Worm (Caenorhabditis elegans) whole organism, mixed stage, embryonic: ENCODE measurements around the gene cyn-10.
A peak's percentile ranks its signal among the peaks of the same experiment; 100 is the strongest.

Experiments used
- ceh-39 ChIP-seq: fragments of 150-350 bp; optimal IDR thresholded peaks from 2 replicates; lab custom pipeline; 2014; ENCODE audit warnings: missing biosample characterization, missing genetic modification characterization
- ceh-83 ChIP-seq: fragments of 200-800 bp; sonication (Bioruptor generic); optimal IDR thresholded peaks from 2 replicates; lab custom pipeline; 2018; ENCODE audit warnings: mild to moderate bottlenecking, missing genetic modification characterization, missing compliant biosample characterization
- elt-1 ChIP-seq: sonication (generic microtip); optimal IDR thresholded peaks from 2 replicates; lab custom pipeline; 2017; ENCODE audit warnings: missing genetic modification characterization, mild to moderate bottlenecking, missing compliant biosample characterization, antibody characterized with exemption, moderate library complexity, borderline replicate concordance; ENCODE audit not compliant: insufficient read depth
- flh-1 ChIP-seq: fragments of 200-800 bp; sonication (Bioruptor generic); optimal IDR thresholded peaks from 2 replicates; lab custom pipeline; 2018; ENCODE audit warnings: mild to moderate bottlenecking, missing genetic modification characterization, moderate library complexity, missing compliant biosample characterization
- lsy-2 ChIP-seq: fragments of 150-350 bp; optimal IDR thresholded peaks from 2 replicates; lab custom pipeline; 2014; ENCODE audit warnings: missing biosample characterization, missing genetic modification characterization
- mep-1 ChIP-seq: fragments of 150-350 bp; optimal IDR thresholded peaks from 2 replicates; lab custom pipeline; 2017; ENCODE audit warnings: missing biosample characterization, missing genetic modification reagents, missing genetic modification characterization, inconsistent platforms
- nhr-2 ChIP-seq: fragments of 150-350 bp; optimal IDR thresholded peaks from 2 replicates; lab custom pipeline; 2014; ENCODE audit warnings: missing biosample characterization, missing genetic modification characterization
- nhr-237 ChIP-seq: fragments of 150-350 bp; optimal IDR thresholded peaks from 2 replicates; lab custom pipeline; 2014; ENCODE audit warnings: missing biosample characterization, missing genetic modification characterization
- nhr-28 ChIP-seq: fragments of 150-350 bp; optimal IDR thresholded peaks from 2 replicates; lab custom pipeline; 2014; ENCODE audit warnings: missing biosample characterization, missing genetic modification characterization
- nhr-76 ChIP-seq: sonication (generic microtip); optimal IDR thresholded peaks from 2 replicates; lab custom pipeline; 2017; ENCODE audit warnings: missing biosample characterization, missing genetic modification characterization
- snpc-4 ChIP-seq: fragments of 150-350 bp; optimal IDR thresholded peaks from 2 replicates; lab custom pipeline; 2014; ENCODE audit warnings: missing biosample characterization, missing genetic modification characterization
- sptf-1 ChIP-seq: sonication (generic microtip); optimal IDR thresholded peaks from 2 replicates; lab custom pipeline; 2017; ENCODE audit warnings: mild to moderate bottlenecking, missing genetic modification characterization, moderate library complexity, missing compliant biosample characterization
- unc-62 ChIP-seq: fragments of 150-350 bp; optimal IDR thresholded peaks from 2 replicates; lab custom pipeline; 2014; ENCODE audit warnings: missing biosample characterization, missing genetic modification reagents, missing genetic modification characterization
- ztf-11 ChIP-seq: fragments of 150-350 bp; optimal IDR thresholded peaks from 2 replicates; lab custom pipeline; 2014; ENCODE audit warnings: missing biosample characterization, missing genetic modification characterization

ce11 chrII:6923792-6924191 is 10.6 kb upstream of the cyn-10 start:
- no peak for TF ChIP-seq mep-1 (tag; lab: Kevin White, UChicago)
- no peak for TF ChIP-seq snpc-4 (tag; lab: Kevin White, UChicago)
- TF ChIP-seq sptf-1 (tag; lab: Kevin White, UChicago): no peak
- TF ChIP-seq nhr-76 (tag; lab: Kevin White, UChicago): no peak
- TF ChIP-seq elt-1: no peak
- no peak for TF ChIP-seq unc-62 (GFP tag; lab: Kevin White, UChicago)
- peak; percentile 40 for TF ChIP-seq lsy-2
- TF ChIP-seq nhr-237 (tag; lab: Kevin White, UChicago): no peak
- TF ChIP-seq ceh-39 (tag; lab: Kevin White, UChicago): no peak
- no peak for TF ChIP-seq ceh-83 (GFP tag; lab: Kevin White, UChicago)
- TF ChIP-seq ztf-11 (tag; lab: Kevin White, UChicago): no peak
- TF ChIP-seq flh-1 (GFP tag; lab: Kevin White, UChicago): no peak
- no peak for TF ChIP-seq nhr-28 (tag; lab: Kevin White, UChicago)
- TF ChIP-seq nhr-2 (tag; lab: Kevin White, UChicago): no peak
